Fruit fly (Drosophila melanogaster) S2 (cell line): ENCODE data around the gene Tnpo-SR.

Experiments
- CG8478 ChIP-seq: fragments of >200 bp; optimal IDR thresholded peaks from 2 replicates; lab custom pipeline; 2018
- CTCF ChIP-seq, 2 experiments: fragments of >200 bp; optimal IDR thresholded peaks; 2 replicates each; lab custom pipeline; 2018

- TF ChIP-seq CTCF (optimal IDR thresholded peaks at IDR 0.05; lab: Kevin White, UChicago) = no peak
- no peak for TF ChIP-seq CG8478 (lab: Kevin White, UChicago)
Measured at dm6 chr2L:2751904-2752459, 7.7 kb upstream of the Tnpo-SR start, which contains the start of gene Bacc.
